Worm (Caenorhabditis elegans) whole organism, mixed stage, embryonic: ENCODE data around the gene C17C3.5.

Source experiments
- ceh-83 ChIP-seq: fragments of 200-800 bp; sonication (Bioruptor generic); optimal IDR thresholded peaks from 2 replicates; lab custom pipeline; 2018; ENCODE audit warnings: mild to moderate bottlenecking, missing genetic modification characterization, missing compliant biosample characterization
- nhr-28 ChIP-seq: fragments of 150-350 bp; optimal IDR thresholded peaks from 2 replicates; lab custom pipeline; 2014; ENCODE audit warnings: missing biosample characterization, missing genetic modification characterization
- unc-62 ChIP-seq: fragments of 150-350 bp; optimal IDR thresholded peaks from 2 replicates; lab custom pipeline; 2014; ENCODE audit warnings: missing biosample characterization, missing genetic modification reagents, missing genetic modification characterization

DNA sequence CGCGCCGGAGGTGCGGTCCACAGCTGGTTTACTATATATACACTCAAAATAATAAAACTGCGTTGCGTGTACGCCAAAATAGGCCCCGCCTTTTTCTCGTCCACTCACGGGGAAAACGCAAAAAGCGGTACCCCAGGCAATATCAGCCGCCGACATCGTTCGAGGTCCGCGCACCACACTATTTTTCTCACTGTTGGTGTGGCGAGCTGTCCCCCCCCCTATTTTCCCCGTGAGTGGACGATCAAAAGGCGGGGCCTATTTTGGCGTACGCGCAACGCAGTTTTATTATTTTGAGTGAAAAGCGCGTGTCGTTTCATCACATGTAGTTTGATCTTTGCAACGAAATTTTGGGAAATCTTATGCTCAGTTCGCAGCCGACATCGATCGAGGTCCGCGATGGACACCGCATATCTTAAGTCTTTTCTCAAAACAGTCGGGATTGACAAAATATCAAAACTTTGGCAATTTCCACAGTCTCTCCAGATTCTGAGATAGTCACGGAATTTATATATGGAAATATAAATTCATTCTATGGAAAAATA is 13.5 kb downstream of the C17C3.5 start:
- TF ChIP-seq unc-62 (no peak), ceh-83 (no peak), nhr-28 (tag; lab: Kevin White, UChicago) (no peak)
